Worm (Caenorhabditis elegans) whole organism, L2 larva: ENCODE results near the gene Y55F3BL.6.

Source experiments
- C34F6.9 ChIP-seq: fragments of 150-350 bp; optimal IDR thresholded peaks from 2 replicates; lab custom pipeline; 2014; ENCODE audit warnings: missing biosample characterization, missing genetic modification characterization
- F13H6.1 ChIP-seq: sonication (generic microtip); optimal IDR thresholded peaks from 2 replicates; lab custom pipeline; 2016; ENCODE audit warnings: missing genetic modification characterization, missing compliant biosample characterization
- Y55F3AM.14 ChIP-seq: fragments of 200-800 bp; sonication (Bioruptor generic); optimal IDR thresholded peaks from 2 replicates; lab custom pipeline; 2018; ENCODE audit warnings: mild to moderate bottlenecking, missing genetic modification characterization, missing compliant biosample characterization
- ZK546.5 ChIP-seq: sonication (generic microtip); optimal IDR thresholded peaks from 2 replicates; lab custom pipeline; 2017; ENCODE audit warnings: missing biosample characterization, missing genetic modification characterization
- aly-2 ChIP-seq: fragments of 150-350 bp; optimal IDR thresholded peaks from 2 replicates; lab custom pipeline; 2014; ENCODE audit warnings: missing biosample characterization, missing genetic modification characterization
- ceh-16 ChIP-seq: fragments of 150-350 bp; optimal IDR thresholded peaks from 2 replicates; lab custom pipeline; 2014; ENCODE audit warnings: missing biosample characterization, missing genetic modification characterization
- crh-2 ChIP-seq: sonication (generic microtip); optimal IDR thresholded peaks from 2 replicates; lab custom pipeline; 2017; ENCODE audit warnings: missing biosample characterization, missing genetic modification characterization
- dmd-4 ChIP-seq: sonication (generic microtip); optimal IDR thresholded peaks from 2 replicates; lab custom pipeline; 2017; ENCODE audit warnings: missing biosample characterization, missing genetic modification characterization
- egl-27 ChIP-seq: sonication (generic microtip); optimal IDR thresholded peaks from 3 replicates; lab custom pipeline; 2017; ENCODE audit warnings: missing biosample characterization, missing genetic modification reagents, missing genetic modification characterization
- elt-3 ChIP-seq: sonication (generic microtip); optimal IDR thresholded peaks from 2 replicates; lab custom pipeline; 2017; ENCODE audit warnings: missing biosample characterization, missing genetic modification characterization
- fos-1 ChIP-seq: fragments of 150-350 bp; optimal IDR thresholded peaks from 2 replicates; lab custom pipeline; 2014; ENCODE audit warnings: missing biosample characterization, missing genetic modification characterization
- gmeb-1 ChIP-seq: fragments of 150-350 bp; optimal IDR thresholded peaks from 2 replicates; lab custom pipeline; 2014; ENCODE audit warnings: missing biosample characterization, missing genetic modification characterization
- lin-11 ChIP-seq: fragments of 150-350 bp; sonication (generic microtip); optimal IDR thresholded peaks from 2 replicates; lab custom pipeline; 2014; ENCODE audit warnings: missing biosample characterization, missing genetic modification characterization, inconsistent platforms, mixed read lengths
- lin-13 ChIP-seq: fragments of 150-350 bp; optimal IDR thresholded peaks from 2 replicates; lab custom pipeline; 2014; ENCODE audit warnings: missing biosample characterization, missing genetic modification reagents, missing genetic modification characterization
- lin-39 ChIP-seq: fragments of 150-350 bp; optimal IDR thresholded peaks from 2 replicates; lab custom pipeline; 2014; ENCODE audit warnings: missing biosample characterization, missing genetic modification reagents, missing genetic modification characterization
- lsy-2 ChIP-seq, 2 experiments: fragments of 150-350 bp in 1 of 2; sonication (generic microtip) in 1 of 2; optimal IDR thresholded peaks; 2 replicates each; lab custom pipeline; 2014 to 2017; ENCODE audit warnings: missing biosample characterization in 2 of 2, missing genetic modification characterization in 2 of 2
- mab-5 ChIP-seq: fragments of 150-350 bp; optimal IDR thresholded peaks from 2 replicates; lab custom pipeline; 2014; ENCODE audit warnings: missing biosample characterization, missing genetic modification characterization
- mbf-1 ChIP-seq: sonication (generic microtip); optimal IDR thresholded peaks from 2 replicates; lab custom pipeline; 2017; ENCODE audit warnings: missing biosample characterization, missing genetic modification characterization
- mdl-1 ChIP-seq, 2 experiments: fragments of 150-350 bp in 1 of 2; sonication (generic microtip) in 1 of 2; optimal IDR thresholded peaks; 2 replicates each; lab custom pipeline; 2017; ENCODE audit warnings: missing biosample characterization in 2 of 2, missing genetic modification characterization in 2 of 2
- nhr-10 ChIP-seq: sonication (generic microtip); optimal IDR thresholded peaks from 2 replicates; lab custom pipeline; 2017; ENCODE audit warnings: missing biosample characterization, missing genetic modification characterization
- nhr-11 ChIP-seq: fragments of 150-350 bp; optimal IDR thresholded peaks from 2 replicates; lab custom pipeline; 2014; ENCODE audit warnings: missing biosample characterization, missing genetic modification characterization
- nhr-12 ChIP-seq: fragments of 150-350 bp; optimal IDR thresholded peaks from 2 replicates; lab custom pipeline; 2014; ENCODE audit warnings: missing biosample characterization, missing genetic modification characterization
- nhr-129 ChIP-seq: fragments of 150-350 bp; optimal IDR thresholded peaks from 2 replicates; lab custom pipeline; 2014; ENCODE audit warnings: missing biosample characterization, missing genetic modification characterization
- nhr-23 ChIP-seq: fragments of 150-350 bp; optimal IDR thresholded peaks from 2 replicates; lab custom pipeline; 2014; ENCODE audit warnings: missing biosample characterization, missing genetic modification reagents, missing genetic modification characterization
- nhr-6 ChIP-seq: fragments of 150-350 bp; optimal IDR thresholded peaks from 2 replicates; lab custom pipeline; 2014; ENCODE audit warnings: missing biosample characterization, missing genetic modification characterization
- peb-1 ChIP-seq: fragments of 150-350 bp; optimal IDR thresholded peaks from 2 replicates; lab custom pipeline; 2014; ENCODE audit warnings: missing biosample characterization, missing genetic modification characterization
- sem-4 ChIP-seq: fragments of 150-350 bp; optimal IDR thresholded peaks from 2 replicates; lab custom pipeline; 2014; ENCODE audit warnings: missing biosample characterization, missing genetic modification reagents, missing genetic modification characterization
- skn-1 ChIP-seq: sonication (generic microtip); optimal IDR thresholded peaks from 2 replicates; lab custom pipeline; 2017; ENCODE audit warnings: missing biosample characterization, missing genetic modification characterization
- sma-3 ChIP-seq: sonication (generic microtip); optimal IDR thresholded peaks from 2 replicates; lab custom pipeline; 2016; ENCODE audit warnings: missing genetic modification reagents, missing genetic modification characterization, missing compliant biosample characterization
- sma-9 ChIP-seq, 2 experiments: fragments of 150-350 bp in 1 of 2; sonication (generic microtip) in 1 of 2; optimal IDR thresholded peaks; 2 replicates each; lab custom pipeline; 2014 to 2016; ENCODE audit warnings: missing genetic modification characterization in 2 of 2, mild to moderate bottlenecking in 1 of 2, missing biosample characterization in 1 of 2, missing compliant biosample characterization in 1 of 2, missing genetic modification reagents in 1 of 2, moderate library complexity in 1 of 2
- snpc-4 ChIP-seq: fragments of 150-350 bp; optimal IDR thresholded peaks from 2 replicates; lab custom pipeline; 2014; ENCODE audit warnings: missing biosample characterization, missing genetic modification characterization
- unc-39 ChIP-seq: fragments of 150-350 bp; optimal IDR thresholded peaks from 2 replicates; lab custom pipeline; 2014; ENCODE audit warnings: missing biosample characterization, missing genetic modification characterization
- unc-55 ChIP-seq: fragments of 150-350 bp; sonication (generic microtip); optimal IDR thresholded peaks from 3 replicates; lab custom pipeline; 2014; ENCODE audit warnings: missing biosample characterization, missing genetic modification reagents, missing genetic modification characterization
- unc-62 ChIP-seq: fragments of 150-350 bp; optimal IDR thresholded peaks from 2 replicates; lab custom pipeline; 2014; ENCODE audit warnings: missing biosample characterization, missing genetic modification reagents, missing genetic modification characterization
- ztf-1 ChIP-seq: fragments of 200-800 bp; sonication (Bioruptor generic); conservative IDR thresholded peaks from 2 replicates; pipeline ENCODE4 v1.3.6; 2022; ENCODE audit warnings: missing genetic modification characterization, missing compliant biosample characterization
- ztf-11 ChIP-seq: sonication (generic microtip); optimal IDR thresholded peaks from 2 replicates; lab custom pipeline; 2017; ENCODE audit warnings: missing biosample characterization, missing genetic modification characterization
- ztf-4 ChIP-seq: fragments of 150-350 bp; optimal IDR thresholded peaks from 2 replicates; lab custom pipeline; 2014; ENCODE audit warnings: missing biosample characterization, missing genetic modification characterization

Y55F3BL.6 gene

DNA sequence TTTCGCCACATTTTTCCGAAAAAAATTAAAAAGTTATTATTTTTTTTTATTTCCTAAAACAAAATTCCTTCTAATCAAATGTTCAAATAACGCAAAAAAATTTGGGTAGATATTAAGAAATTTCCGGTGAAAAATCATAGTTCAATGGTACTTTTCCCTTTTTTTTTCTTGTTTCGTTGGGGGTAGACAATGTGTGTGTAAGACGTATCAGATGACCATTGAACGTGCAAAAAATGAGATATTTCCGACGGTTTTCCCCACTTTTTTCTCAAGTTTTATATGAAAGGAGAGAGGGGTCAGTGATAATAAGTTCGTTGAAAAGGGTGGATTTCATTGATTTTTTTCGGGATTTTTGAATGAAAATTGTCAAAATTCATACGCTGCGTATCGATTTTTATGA is 19.3 kb upstream of the Y55F3BL.6 start:
- TF ChIP-seq nhr-11 (tag; lab: Kevin White, UChicago) (no peak), ztf-1 (GFP tag; lab: Robert Waterston, UW) (no peak), fos-1 (tag; lab: Kevin White, UChicago) (no peak), mab-5 (tag; lab: Kevin White, UChicago) (no peak), lin-39 (tag; lab: Kevin White, UChicago) (no peak), nhr-10 (no peak), dmd-4 (tag; lab: Kevin White, UChicago) (no peak), unc-39 (no peak), ztf-11 (tag; lab: Kevin White, UChicago) (no peak), nhr-12 (tag; lab: Kevin White, UChicago) (no peak), crh-2 (no peak), sem-4 (no peak), ZK546.5 (tag; lab: Kevin White, UChicago) (no peak), nhr-129 (tag; lab: Kevin White, UChicago) (no peak), nhr-6 (tag; lab: Kevin White, UChicago) (no peak), ceh-16 (tag; lab: Kevin White, UChicago) (no peak)

DNA sequence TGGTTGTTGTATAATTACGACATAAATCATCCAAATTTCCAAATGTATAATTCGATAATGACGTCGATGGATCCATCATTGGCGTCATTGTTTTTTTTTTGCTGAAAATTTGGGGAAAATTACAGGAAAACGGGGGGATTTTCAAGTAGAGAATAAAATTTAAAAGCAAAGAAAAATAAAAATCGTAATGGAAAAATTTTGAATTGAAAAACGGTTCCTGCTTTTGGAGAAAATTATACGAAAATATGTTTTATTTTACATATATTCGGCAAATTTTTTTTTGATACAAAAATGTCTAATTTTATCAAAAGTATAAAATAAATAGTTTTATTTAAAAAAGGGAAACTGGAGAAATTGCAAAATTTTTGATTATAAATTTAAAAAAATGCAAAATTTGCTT is 18.0 kb upstream of the Y55F3BL.6 start, which contains the start of gene zipt-15:
zipt-15 (minus strand) TSS at position 101 of the 400 bp plus-strand sequence.
- TF ChIP-seq ztf-4 (tag; lab: Kevin White, UChicago), result no peak
- TF ChIP-seq, all 48 proteins: peak for 0

DNA sequence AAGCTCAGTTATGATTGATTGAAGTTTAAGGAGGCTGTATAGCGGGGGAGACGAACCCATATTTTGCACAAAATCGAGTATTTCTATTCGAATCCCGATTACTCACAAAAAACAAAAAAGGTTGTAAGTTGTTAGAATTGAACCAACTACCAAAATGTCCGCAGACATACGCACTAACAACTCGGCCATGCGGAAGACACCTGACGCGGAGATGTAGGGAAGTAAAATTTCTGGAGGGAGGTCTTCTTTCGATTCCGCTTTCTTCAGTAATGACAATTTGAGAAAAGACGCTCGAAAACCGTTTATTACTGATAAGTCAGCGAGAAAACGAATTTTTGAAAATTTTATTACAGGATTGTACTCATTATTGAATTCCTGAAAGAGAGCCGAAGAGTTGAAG is 11.0 kb upstream of the Y55F3BL.6 start:
- TF ChIP-seq unc-62 (no peak), F13H6.1 (no peak), unc-55 (no peak), C34F6.9 (tag; lab: Kevin White, UChicago) (no peak), snpc-4 (tag; lab: Kevin White, UChicago) (no peak), mab-5 (tag; lab: Kevin White, UChicago) (no peak), sem-4 (no peak), Y55F3AM.14 (no peak), dmd-4 (tag; lab: Kevin White, UChicago) (no peak), elt-3 (tag; lab: Kevin White, UChicago) (no peak), nhr-23 (tag; lab: Kevin White, UChicago) (no peak), nhr-11 (tag; lab: Kevin White, UChicago) (no peak), mbf-1 (tag; lab: Kevin White, UChicago) (no peak), lin-39 (tag; lab: Kevin White, UChicago) (no peak), aly-2 (tag; lab: Kevin White, UChicago) (no peak), sma-9 (GFP tag; optimal IDR thresholded peaks at IDR 0.05; lab: Kevin White, UChicago) (no peak), sma-9 (tag; optimal IDR thresholded peaks at IDR 0.05; lab: Kevin White, UChicago) (no peak)

DNA sequence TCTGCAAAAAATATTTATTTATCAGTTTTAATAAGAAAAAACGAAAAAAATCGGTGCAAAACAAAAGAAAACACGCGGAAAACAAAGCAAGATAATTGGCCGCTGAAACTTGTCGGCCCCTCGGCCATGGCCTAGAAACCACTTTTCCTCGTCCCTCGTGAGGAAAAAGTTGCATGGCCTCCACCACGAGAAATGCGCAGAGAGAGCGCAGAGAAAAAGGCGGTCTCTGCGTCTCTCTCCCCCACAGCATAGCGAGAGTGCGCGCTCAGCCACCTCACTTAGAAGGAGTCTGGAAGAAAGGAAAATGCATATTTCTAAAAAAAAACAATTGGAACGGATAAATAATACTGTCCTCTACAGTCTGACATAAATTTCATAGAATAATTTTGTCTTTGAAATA is 6.5 kb upstream of the Y55F3BL.6 start:
- TF ChIP-seq F13H6.1 (peak; percentile 6), unc-55 (peak; percentile 55), lsy-2 (tag; optimal IDR thresholded peaks at IDR 0.05; lab: Kevin White, UChicago) (peak in 1 of 2 experiments; percentile 31), gmeb-1 (tag; lab: Kevin White, UChicago) (peak; percentile 29)

DNA sequence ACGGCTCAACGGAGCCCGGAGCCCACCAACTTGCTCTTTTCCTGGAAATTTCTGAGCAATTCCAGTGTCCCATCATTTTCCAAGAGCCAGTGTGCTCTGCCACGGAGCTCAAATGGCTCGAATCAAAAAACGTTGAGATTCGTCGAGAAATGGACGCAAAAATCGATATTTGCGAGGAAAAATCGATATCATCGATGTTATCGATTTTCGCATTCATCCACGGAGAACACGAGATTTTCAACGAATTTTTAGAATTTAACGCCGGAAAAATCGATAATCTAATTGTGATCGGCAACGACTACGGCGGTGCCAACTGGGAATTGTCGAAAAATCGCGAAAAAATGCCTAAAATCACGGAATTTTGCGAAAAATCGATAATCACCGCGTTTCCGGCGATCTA is 1.2 kb downstream of the Y55F3BL.6 start:
- TF ChIP-seq snpc-4 (tag; lab: Kevin White, UChicago) (no peak), gmeb-1 (tag; lab: Kevin White, UChicago) (no peak), elt-3 (tag; lab: Kevin White, UChicago) (no peak), ztf-1 (GFP tag; lab: Robert Waterston, UW) (no peak), sem-4 (no peak), aly-2 (tag; lab: Kevin White, UChicago) (no peak), skn-1 (tag; lab: Kevin White, UChicago) (no peak), egl-27 (no peak), mdl-1 (tag; optimal IDR thresholded peaks at IDR 0.05; lab: Kevin White, UChicago) (no peak), lin-13 (GFP tag; lab: Kevin White, UChicago) (no peak), ceh-16 (tag; lab: Kevin White, UChicago) (no peak), peb-1 (no peak), F13H6.1 (no peak), lin-11 (tag; lab: Kevin White, UChicago) (no peak), sma-3 (GFP tag; lab: Kevin White, UChicago) (no peak), lin-39 (tag; lab: Kevin White, UChicago) (no peak)
